Fruit fly (Drosophila melanogaster): ENCODE results near the gene CG4452.

CG4452 gene

DNA sequence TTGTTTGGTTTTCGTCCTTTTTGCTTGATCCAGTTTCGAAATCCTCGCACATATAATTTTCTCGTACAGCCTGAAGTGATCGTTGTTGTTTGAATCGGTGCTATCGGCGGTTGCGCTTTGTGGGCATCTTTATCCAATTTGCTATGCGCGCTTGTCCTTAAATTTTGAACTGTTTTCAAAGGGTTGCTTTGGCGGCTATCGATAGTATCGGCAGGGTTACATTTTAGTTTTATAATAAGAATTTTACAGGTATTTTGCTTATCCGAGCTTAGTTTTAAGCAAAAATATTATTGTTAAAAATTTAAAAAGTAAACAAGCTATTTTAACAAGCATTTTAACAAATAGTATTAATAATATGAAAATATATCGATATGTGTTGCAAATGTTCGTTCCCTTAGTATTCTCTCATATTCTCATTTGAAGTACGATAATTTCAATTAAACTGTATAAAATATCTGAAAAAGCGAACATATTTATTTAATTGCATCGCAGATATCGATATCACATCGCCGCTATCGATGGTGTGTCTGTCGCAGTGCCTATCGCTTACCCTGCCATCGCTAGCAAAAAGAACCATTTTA is at the start of gene CG4452, which contains the start of gene Klp67A:
Gene CG4452 (plus strand): TSS at position 528 of the 581 bp plus-strand sequence.
Gene Klp67A (minus strand): TSS at position 197 of the 581 bp plus-strand sequence.
- peak; percentile 13 for TF ChIP-seq noc (tag; optimal IDR thresholded peaks at IDR 0.05)

DNA sequence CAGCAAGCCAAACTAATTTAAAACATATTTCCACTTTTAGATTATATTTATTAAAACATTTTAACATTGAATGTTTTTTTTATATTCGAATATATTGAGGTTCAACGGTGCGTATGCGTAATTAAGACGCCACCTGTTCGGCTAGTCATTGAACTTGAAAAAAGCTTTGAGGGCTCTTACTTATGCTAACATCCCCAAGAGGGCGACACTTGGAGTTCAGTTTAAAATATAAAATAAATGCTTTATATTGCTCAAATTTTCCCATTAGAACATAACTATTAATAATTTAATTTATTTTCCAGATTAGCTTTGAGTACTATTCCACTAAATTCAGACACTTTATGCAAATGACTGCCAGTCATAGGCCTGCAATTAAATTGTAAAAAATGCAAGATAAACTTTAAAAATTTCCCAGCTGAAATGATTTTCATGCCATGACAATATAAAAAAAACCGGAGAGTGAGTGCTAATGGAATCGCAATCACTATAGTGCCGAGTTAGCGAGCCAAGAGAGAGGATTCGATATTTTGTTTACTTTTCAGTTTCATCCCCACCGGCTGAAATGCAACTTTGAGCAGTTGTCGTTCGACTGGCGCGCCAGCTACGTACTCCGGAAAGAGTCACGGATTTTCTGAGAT is 33.3 kb upstream of the CG4452 start, which contains the start of gene PGRP-LA:
Gene PGRP-LA (plus strand): TSS at position 588 of the 638 bp plus-strand sequence.
- no peak for TF ChIP-seq noc (tag; optimal IDR thresholded peaks at IDR 0.05)

DNA sequence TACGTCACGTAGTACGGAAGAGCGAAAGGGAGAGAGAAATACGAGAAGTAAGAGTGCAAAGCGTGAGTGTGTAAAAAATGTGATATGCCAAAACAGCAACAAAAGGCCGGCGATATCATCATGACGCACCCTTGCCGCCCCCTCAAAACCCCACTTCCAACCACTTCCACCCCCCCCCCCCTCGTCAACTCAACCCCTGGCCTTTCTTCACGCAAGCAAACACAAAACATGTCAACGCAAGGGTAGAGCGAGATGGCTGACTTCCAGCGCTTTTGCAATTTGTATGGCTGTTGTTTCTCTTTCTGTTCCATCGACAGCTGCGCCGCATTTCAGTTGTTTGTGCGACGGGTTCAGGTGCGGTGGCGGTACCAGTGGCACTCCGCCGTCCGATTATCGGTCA is 31.5 kb upstream of the CG4452 start:
- TF ChIP-seq noc (tag; optimal IDR thresholded peaks at IDR 0.05), result peak; percentile 24

DNA sequence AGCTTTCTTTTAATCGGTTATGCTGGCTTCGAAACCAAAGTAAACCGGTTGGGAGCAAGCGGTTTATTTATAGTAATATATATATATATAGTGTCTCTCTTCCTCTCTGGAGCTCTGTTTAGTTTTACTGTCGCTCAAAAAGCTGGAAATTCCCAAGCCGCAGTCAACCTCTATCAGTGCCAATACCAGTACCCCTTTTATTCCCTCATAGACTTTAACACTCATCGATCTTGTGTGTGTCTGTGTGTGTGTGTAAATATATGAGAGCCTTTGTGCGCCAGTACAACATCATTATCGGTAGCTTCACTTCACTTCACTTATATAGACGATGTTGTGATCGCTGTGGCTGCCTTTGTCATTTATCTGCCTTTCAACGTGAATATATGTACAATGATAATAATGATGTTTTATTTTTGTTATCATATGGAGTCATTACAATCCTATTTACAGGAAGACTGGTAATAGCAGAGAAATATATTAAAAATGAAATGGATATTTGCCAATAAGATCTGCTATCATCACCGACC is 29.2 kb upstream of the CG4452 start:
- no peak for TF ChIP-seq noc (tag; optimal IDR thresholded peaks at IDR 0.05)

DNA sequence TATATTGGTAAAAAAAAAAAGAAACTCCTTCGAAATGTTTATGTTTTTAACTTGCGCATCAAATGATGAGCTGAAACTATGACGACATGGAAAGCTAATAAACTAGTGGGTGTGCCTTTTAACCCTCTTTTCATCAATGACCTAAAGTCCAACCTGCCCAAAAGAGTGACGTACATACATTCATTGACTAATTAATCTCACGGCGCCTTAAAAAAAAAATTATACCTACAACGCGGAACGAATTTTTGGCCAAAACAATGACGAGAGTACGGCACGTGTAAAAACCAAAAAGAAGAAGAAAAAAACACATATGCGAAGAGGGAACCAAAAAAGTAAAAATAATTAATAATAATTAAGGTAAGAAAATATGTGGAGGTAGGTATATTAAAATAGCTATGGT is 28.7 kb upstream of the CG4452 start, which contains the start of gene PGRP-LC:
Gene PGRP-LC (plus strand): TSS at position 301 of the 400 bp plus-strand sequence.
- TF ChIP-seq noc (tag; optimal IDR thresholded peaks at IDR 0.05), result no peak

DNA sequence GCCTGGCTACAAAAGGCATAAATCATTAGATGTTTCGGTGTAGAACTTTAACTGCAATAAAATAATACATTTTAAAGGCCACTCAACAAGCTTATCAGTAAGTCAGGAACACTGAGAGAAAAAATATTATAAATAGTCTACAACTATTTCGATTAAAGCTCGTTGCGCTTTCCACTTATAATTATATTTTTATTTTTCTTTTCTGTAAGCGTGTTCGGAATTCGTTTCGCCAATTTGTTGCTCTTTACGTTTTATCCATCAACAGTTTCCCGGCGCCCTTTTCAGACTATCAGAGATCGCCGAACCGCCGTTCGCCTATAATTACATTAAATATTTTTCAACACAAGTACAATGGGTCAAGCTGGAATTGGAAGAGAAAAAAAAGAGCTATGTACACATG is 28.2 kb upstream of the CG4452 start:
- peak; percentile 70 for TF ChIP-seq noc (tag; optimal IDR thresholded peaks at IDR 0.05)

DNA sequence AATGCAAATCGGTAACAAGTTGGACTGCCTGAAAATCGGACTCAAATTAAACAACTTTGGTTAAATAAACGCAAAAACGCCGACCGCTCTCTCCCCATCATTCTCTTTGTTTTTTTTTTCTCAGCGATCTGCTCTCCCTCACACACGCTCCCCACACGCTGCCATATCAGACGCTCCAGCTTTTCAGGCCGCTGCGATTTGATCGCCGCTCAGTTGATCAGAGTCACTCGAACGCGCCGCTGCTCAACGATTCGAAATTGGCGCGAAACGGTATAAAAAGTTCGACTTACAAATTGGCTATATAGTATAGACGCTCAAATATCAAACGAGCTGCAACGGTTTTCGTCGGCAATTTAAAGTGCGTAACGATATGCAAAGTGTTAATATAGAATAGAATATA is 26.9 kb upstream of the CG4452 start:
- TF ChIP-seq noc (tag; optimal IDR thresholded peaks at IDR 0.05), result no peak

DNA sequence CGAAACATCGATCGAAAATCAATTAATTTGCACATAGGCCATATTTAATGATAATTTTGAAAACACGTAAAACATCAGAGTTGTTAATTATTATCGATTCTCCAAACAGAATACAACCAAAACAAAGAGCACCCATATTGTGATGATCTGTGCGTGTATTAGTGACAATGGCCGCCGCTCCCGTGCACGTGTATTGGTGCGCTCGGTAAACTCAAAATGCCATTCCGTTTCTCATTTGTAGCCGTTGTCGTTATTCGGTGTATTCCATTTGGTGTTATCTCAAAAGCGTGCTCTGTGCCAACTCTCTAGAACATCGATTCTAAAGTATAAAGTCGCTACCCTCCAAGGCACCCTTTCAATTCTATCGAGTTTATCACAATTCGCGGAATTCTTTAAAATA is 26.3 kb upstream of the CG4452 start:
- no peak for TF ChIP-seq noc (tag; optimal IDR thresholded peaks at IDR 0.05)

DNA sequence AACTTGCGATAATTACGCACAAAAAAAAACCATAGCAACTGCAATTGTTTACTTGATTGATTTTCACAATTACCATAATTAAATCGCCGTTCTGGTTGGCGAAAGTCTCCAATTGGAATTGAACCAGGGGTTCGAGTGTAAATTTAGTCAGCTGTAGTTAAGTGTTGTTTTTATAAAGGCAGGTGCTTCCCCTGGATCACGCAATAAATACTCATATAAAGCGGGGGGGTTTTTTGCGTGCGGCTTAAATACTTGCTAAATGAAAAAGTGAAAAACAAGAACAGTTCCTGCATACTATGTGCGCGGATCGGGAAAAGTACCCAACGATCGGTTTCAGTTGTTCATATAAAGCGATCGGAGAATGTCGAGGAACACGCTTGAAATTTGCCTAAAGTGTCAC is 23.2 kb upstream of the CG4452 start:
- no peak for TF ChIP-seq noc (tag; optimal IDR thresholded peaks at IDR 0.05)

DNA sequence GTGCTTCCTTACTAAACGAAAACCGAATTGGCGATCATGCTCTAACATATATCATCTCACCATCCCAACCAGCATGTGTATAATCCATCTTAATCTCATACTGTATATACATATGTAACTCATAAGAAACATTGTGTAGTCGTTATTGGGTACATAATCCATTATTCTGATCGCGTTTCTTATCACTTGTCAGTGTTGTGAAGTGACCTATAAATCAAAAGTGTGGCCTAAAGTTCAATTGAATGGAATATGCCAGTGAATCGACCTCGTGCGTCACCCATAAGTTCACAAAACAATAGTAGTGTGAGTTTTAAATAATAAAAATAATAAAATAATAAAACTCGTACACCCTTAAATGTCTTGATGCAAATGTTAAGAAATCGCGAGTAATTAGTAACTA is 22.0 kb upstream of the CG4452 start:
- no peak for TF ChIP-seq noc (tag; optimal IDR thresholded peaks at IDR 0.05)

DNA sequence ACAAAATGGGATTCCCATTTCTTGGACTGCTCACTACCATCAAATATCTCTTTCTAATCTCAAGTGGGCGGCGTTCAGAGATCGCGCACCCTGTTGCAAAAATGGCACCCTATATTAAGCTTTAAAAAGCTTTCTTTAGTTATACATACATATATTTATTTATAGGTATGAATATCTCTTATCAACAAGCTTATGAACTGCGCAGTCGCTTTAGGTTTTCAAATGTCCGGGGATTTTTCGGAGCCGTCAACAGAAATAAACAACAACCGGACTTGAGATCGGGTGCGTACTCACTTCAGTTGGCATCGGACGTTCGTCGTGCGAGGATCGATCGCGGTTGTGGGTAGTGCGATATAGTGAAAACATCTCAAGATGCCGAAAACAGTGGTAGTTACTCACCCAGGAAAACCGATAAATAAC is 17.9 kb upstream of the CG4452 start, which contains the start of gene PGRP-LF:
Gene PGRP-LF (plus strand): TSS at position 296 of the 420 bp plus-strand sequence.
- peak; percentile 52 for TF ChIP-seq noc (tag; optimal IDR thresholded peaks at IDR 0.05)

DNA sequence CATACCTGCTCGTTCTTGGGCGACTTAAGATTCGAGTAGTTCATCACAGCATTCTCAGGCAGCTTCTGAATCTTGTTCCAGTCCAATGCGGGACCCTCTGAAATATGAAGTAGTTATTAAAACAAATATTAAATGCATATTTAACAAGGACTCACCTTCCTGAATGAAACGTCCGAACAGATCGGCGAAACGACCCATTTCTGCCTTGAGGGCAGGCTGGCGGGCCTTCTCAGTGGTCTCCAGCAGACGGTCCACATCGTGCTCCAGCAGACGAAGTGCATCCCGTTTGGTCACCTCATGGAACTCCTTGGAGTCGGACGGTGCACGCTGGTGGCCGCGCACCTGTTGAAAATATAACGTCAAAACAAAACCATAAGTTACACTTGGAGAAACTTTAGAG is 13.4 kb upstream of the CG4452 start, which contains the start of gene CG32040:
Gene CG32040 (plus strand): TSS at position 301 of the 400 bp plus-strand sequence.
- no peak for TF ChIP-seq noc (tag; optimal IDR thresholded peaks at IDR 0.05)

DNA sequence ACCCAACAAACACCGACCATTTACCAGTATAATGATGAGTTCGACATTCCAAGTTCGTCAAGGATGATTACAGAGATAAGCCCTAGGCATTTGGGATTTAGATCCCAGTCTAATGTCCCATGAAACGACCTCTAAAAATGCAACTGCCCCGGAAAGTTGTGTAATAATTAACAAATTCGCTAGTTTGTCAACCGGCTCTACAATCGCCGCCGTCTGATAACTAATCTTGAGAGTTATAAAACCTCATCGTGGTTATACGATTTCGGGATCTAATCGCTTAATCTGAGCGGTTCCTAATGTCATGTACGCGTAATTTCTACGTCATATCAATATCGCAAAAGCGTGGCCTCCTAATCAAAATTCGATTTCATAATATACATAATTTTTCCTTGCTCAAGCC is 11.6 kb upstream of the CG4452 start:
- TF ChIP-seq noc (tag; optimal IDR thresholded peaks at IDR 0.05), result no peak

DNA sequence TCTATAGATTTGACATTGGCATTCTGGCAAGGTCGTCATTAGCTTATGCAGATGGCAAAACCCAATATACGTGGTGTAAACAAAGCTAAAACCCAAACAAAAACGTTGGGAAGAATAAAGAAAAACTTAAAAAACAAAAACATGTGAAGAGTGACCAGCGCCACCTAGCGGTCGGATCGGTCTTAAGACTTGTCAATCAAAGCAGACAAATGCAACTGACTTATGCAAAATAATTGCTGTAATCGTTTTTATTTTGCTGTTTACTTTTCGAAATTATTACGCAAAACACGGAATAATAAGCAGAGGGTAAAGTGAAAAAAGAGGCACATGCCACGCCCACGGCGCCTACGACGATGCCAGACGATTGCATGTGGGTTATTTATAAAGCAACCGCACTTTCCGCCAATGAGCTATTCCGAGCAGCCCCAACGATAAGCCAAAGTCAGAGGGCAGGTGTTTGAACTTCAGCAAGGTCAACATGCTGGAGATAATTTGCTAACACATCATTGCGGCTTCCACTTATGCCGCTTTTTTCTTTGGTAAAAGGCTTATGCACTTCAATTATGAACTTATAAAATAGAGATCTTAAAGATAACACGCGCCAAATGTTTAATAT is 10.9 kb upstream of the CG4452 start:
- TF ChIP-seq noc (tag; optimal IDR thresholded peaks at IDR 0.05), result no peak

DNA sequence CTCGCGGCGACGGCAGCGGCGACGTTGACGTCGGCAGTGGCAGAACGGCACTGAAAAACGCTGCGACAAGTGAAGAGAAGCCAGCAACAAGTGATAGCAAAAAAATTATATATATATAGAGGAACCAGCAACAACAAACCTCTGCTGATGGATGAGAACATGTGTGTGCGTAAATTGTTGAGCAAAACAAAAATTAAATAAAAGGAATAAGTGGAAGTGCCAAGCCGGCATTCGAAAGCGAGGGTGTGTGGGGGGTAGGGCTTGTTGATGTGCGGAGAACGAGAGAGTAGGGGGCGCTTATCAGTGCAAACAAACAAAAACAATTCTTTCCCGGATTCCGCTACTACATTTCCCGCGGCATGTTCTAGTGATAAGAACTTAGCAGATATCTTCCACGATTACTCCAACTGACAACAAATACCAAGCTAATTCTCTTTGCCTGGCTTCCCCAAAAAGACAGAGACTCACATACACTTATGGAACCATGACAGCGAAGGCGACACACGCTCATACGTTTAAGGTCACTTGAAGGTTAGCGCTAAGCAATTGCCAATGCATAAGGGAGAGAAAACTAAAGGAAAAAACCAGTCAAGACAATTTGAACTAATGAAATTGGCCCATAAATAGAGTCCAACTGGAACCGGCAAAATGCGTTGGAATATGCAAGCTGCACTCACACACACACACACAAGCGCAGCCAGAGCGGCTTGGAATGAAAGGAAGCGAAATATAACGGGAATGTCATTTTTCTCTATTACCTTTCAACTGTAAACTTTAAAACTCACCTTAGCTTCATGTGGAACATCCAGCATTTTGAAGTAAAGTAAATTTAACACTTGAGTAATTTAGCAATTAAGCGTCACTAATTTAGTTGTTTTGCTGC is 9.1 kb upstream of the CG4452 start:
- TF ChIP-seq noc (tag; optimal IDR thresholded peaks at IDR 0.05), result peak; percentile 37

DNA sequence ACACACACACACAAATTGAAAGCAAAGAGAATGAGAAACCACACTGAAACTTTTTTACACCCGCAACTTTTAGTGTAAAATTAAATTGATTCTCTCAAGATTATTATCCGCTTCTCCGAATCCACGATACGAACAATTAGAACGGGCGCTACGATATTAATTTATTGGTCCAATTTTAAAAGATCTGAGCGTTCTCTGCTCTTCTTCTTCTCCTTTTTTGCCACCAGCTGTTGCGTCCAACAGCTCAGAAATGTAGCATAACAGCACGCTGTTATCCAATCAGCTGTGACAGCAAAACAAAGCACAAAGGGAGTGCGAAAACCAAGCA is 8.5 kb upstream of the CG4452 start, which contains the start of the genes UGP and Svip:
Gene UGP (minus strand): TSS at position 223 of the 328 bp plus-strand sequence.
Gene Svip (plus strand): TSS at position 287 of the 328 bp plus-strand sequence.
- TF ChIP-seq noc (tag; optimal IDR thresholded peaks at IDR 0.05), result no peak

Measured in whole organism, larva.